Worm (Caenorhabditis elegans) whole organism, L3 larva: Measurements from ENCODE around the gene Y51A2B.8.

ENCODE experiments used
- ZK546.5 ChIP-seq: sonication (generic microtip); optimal IDR thresholded peaks from 2 replicates; lab custom pipeline; 2017; ENCODE audit warnings: missing biosample characterization, missing genetic modification characterization
- fkh-2 ChIP-seq: fragments of 150-350 bp; optimal IDR thresholded peaks from 2 replicates; lab custom pipeline; 2014; ENCODE audit warnings: missing biosample characterization, missing genetic modification reagents, missing genetic modification characterization
- jun-1 ChIP-seq: fragments of 150-350 bp; optimal IDR thresholded peaks from 2 replicates; lab custom pipeline; 2014; ENCODE audit warnings: missing biosample characterization, missing genetic modification reagents, missing genetic modification characterization
- nfya-1 ChIP-seq: sonication (generic microtip); optimal IDR thresholded peaks from 2 replicates; lab custom pipeline; 2017; ENCODE audit warnings: missing genetic modification characterization, mild to moderate bottlenecking, missing compliant biosample characterization, antibody characterized with exemption, moderate library complexity; ENCODE audit not compliant: insufficient read depth
- nhr-11 ChIP-seq: fragments of 150-350 bp; optimal IDR thresholded peaks from 2 replicates; lab custom pipeline; 2014; ENCODE audit warnings: missing biosample characterization, missing genetic modification characterization
- nhr-76 ChIP-seq: fragments of 150-350 bp; sonication (generic microtip); optimal IDR thresholded peaks from 5 replicates; lab custom pipeline; 2014; ENCODE audit warnings: missing biosample characterization, missing genetic modification characterization
- nhr-77 ChIP-seq: fragments of 150-350 bp; optimal IDR thresholded peaks from 2 replicates; lab custom pipeline; 2014; ENCODE audit warnings: missing biosample characterization, missing genetic modification characterization
- pha-4 ChIP-seq: fragments of 150-350 bp; optimal IDR thresholded peaks from 2 replicates; lab custom pipeline; 2014; ENCODE audit warnings: missing biosample characterization, missing genetic modification reagents, missing genetic modification characterization
- snpc-4 ChIP-seq: fragments of 150-350 bp; optimal IDR thresholded peaks from 2 replicates; lab custom pipeline; 2014; ENCODE audit warnings: missing biosample characterization, missing genetic modification characterization
- unc-39 ChIP-seq: sonication (generic microtip); optimal IDR thresholded peaks from 4 replicates; lab custom pipeline; 2017; ENCODE audit warnings: missing biosample characterization, missing genetic modification characterization
- unc-62 ChIP-seq: fragments of 150-350 bp; sonication (generic microtip); optimal IDR thresholded peaks from 4 replicates; lab custom pipeline; 2014; ENCODE audit warnings: missing biosample characterization, missing genetic modification reagents, missing genetic modification characterization

DNA sequence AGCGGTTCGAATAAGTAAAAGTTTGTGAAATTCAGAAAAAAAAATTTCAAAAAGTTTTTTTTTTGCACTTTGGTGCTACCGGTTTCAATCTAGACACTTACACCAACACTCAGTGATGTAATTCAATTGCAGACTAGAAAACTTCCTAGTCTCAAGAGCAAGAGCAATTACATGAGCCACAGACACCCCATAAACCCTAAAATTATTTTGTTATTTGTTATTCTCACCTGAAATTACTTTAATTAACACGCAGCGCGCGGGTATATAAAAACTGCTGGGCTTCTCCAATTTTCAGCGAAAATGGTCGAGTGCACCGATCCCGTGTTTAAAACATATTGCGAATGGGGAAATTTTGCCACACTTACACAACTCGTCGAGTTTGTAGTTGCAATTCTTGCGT lies 47.4 kb downstream of the Y51A2B.8 start, which contains the start of gene srw-83:
- TF ChIP-seq pha-4 (tag; lab: Kevin White, UChicago): no peak
- TF ChIP-seq nhr-77 (tag; lab: Kevin White, UChicago): no peak
- TF ChIP-seq snpc-4 (tag; lab: Kevin White, UChicago): no peak
- TF ChIP-seq unc-39 (tag; lab: Kevin White, UChicago): no peak
- no peak for TF ChIP-seq nfya-1 (tag; lab: Kevin White, UChicago)
- no peak for TF ChIP-seq ZK546.5
- TF ChIP-seq unc-62 (GFP tag; lab: Kevin White, UChicago): no peak
- no peak for TF ChIP-seq nhr-76
- TF ChIP-seq fkh-2: no peak
- TF ChIP-seq jun-1 (tag; lab: Kevin White, UChicago): no peak
- TF ChIP-seq nhr-11 (tag; lab: Kevin White, UChicago): no peak
